Worm (Caenorhabditis elegans): ENCODE measurements around the gene hrg-7.

hrg-7 gene

DNA sequence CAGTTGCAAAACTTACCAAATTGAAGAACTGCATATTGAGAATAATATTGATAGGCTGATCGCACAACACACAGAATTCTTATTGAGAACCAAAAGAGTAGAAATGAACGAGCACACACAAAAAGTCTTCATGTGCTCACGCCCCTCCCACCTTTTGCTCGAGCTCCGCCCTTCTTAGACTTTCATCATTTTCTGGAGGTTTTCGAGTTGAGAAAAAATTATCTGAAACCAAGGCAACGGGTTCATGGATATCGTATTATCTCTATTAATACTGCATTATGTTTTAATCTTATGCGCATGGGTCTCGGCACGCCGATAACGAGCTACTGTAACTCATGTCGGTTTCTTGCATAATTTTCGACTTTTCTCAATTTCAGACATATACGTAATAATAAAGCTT lies 15.9 kb upstream of the hrg-7 start, which contains the start of gene R11D1.12:
Gene R11D1.12 (minus strand): TSS at position 101 of the 400 bp plus-strand sequence.
- TF ChIP-seq nhr-12 (tag; optimal IDR thresholded peaks at IDR 0.05) (no peak), mab-5 (tag; optimal IDR thresholded peaks at IDR 0.05) (no peak), nhr-6 (tag; optimal IDR thresholded peaks at IDR 0.05) (no peak), snpc-4 (tag; optimal IDR thresholded peaks at IDR 0.05) (no peak)

DNA sequence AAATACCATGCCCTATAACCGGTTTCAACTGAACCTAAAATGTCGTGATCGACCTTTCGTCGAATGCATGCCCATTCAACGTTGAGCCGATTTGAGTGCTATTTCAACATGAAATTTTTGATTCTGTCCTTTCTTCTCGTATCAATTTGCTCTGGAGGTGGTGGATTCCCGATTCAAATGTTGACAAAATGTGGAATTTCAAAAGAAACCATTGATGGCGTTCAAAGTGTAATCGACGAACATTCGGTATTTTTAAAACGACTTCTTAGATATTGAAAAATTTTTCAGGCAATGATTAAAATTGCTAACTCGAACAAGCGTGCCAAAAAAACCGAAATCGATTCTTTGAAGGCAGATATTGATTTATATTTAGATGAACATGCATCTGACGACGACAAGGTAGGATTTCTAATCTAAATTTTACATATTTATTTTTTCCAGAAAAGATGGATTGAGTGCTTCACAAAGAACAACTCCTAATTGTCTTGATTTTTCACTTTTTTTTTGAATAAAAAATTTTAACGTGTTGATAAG lies 14.7 kb upstream of the hrg-7 start, which contains the start of gene R11D1.13:
Gene R11D1.13 (plus strand): TSS at position 51 of the 534 bp plus-strand sequence.
- no peak for TF ChIP-seq ceh-82 (tag; optimal IDR thresholded peaks at IDR 0.05)
- TF ChIP-seq ama-1 (optimal IDR thresholded peaks at IDR 0.05), result no peak
- TF ChIP-seq nhr-25 (tag; optimal IDR thresholded peaks at IDR 0.05), result no peak
- TF ChIP-seq ceh-16 (tag; optimal IDR thresholded peaks at IDR 0.05), result no peak
- no peak for TF ChIP-seq aly-2 (tag; optimal IDR thresholded peaks at IDR 0.05)
- no peak for TF ChIP-seq lsy-2 (tag; optimal IDR thresholded peaks at IDR 0.05)
- no peak for TF ChIP-seq nhr-6 (tag; optimal IDR thresholded peaks at IDR 0.05)
- no peak for TF ChIP-seq ZK546.5 (tag; optimal IDR thresholded peaks at IDR 0.05)
- TF ChIP-seq Y55F3AM.14 (GFP tag; optimal IDR thresholded peaks at IDR 0.05), result no peak
- no peak for TF ChIP-seq elt-1 (tag; optimal IDR thresholded peaks at IDR 0.05)
- no peak for TF ChIP-seq skn-1 (tag; optimal IDR thresholded peaks at IDR 0.05)
- TF ChIP-seq mdl-1 (tag; optimal IDR thresholded peaks at IDR 0.05), result no peak
- TF ChIP-seq ztf-1 (GFP tag; conservative IDR thresholded peaks at IDR 0.05), result no peak
- no peak for TF ChIP-seq R02D3.7 (tag; optimal IDR thresholded peaks at IDR 0.05)

DNA sequence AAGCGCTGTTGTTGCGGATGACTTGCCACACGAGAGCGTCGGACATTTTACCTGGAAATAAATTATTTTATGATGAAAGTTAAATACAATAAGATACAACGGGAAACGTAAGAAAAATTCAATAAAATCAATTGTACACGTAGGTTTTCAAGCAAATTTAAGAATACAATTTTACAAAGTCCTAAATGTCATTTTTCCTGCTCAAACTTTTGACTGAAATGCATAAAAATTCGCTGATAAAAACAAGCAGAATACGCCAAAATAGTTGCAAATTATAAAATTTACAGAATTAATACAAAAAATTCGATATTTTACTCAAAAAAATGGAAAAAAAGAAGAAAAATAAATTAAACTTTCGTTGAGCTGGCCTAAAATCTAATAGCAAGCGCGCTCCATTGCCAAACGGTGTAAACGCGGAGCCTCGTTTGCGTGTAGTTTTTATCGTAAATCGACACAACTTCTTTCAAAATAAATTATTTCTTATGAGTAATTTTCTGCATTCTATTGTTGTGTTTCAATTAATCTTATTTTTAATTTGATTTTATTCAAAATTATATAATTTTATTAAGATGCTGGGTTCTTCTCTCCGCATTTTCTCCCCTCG lies 13.7 kb upstream of the hrg-7 start, which contains the start of the genes rpl-28 and mrpl-49:
Gene rpl-28 (minus strand): TSS at position 51 of the 604 bp plus-strand sequence.
Gene mrpl-49 (plus strand): TSS at position 570 of the 604 bp plus-strand sequence.
- TF ChIP-seq ztf-1 (GFP tag; conservative IDR thresholded peaks at IDR 0.05) (no peak), lin-39 (tag; optimal IDR thresholded peaks at IDR 0.05) (no peak), dmd-4 (tag; optimal IDR thresholded peaks at IDR 0.05) (no peak), nhr-129 (tag; optimal IDR thresholded peaks at IDR 0.05) (peak; percentile 89), gmeb-1 (tag; optimal IDR thresholded peaks at IDR 0.05) (peak; percentile 85), zag-1 (tag; optimal IDR thresholded peaks at IDR 0.05) (peak; percentile 36), nhr-12 (tag; optimal IDR thresholded peaks at IDR 0.05) (no peak), ztf-4 (tag; optimal IDR thresholded peaks at IDR 0.05) (peak; percentile 70), ZK546.5 (tag; optimal IDR thresholded peaks at IDR 0.05) (no peak), nhr-25 (tag; optimal IDR thresholded peaks at IDR 0.05) (no peak), ama-1 (optimal IDR thresholded peaks at IDR 0.05) (peak; percentile 50), aly-2 (tag; optimal IDR thresholded peaks at IDR 0.05) (no peak), ceh-16 (tag; optimal IDR thresholded peaks at IDR 0.05) (peak; percentile 40), fos-1 (tag; optimal IDR thresholded peaks at IDR 0.05) (peak; percentile 86), nhr-77 (tag; optimal IDR thresholded peaks at IDR 0.05) (no peak), egl-27 (tag; optimal IDR thresholded peaks at IDR 0.05) (peak; percentile 47), F13H6.1 (tag; optimal IDR thresholded peaks at IDR 0.05) (peak; percentile 72), sma-9 (GFP tag; optimal IDR thresholded peaks at IDR 0.05) (peak; percentile 85), sma-9 (tag; optimal IDR thresholded peaks at IDR 0.05) (no peak), sem-4 (tag; optimal IDR thresholded peaks at IDR 0.05) (peak; percentile 78), lin-13 (GFP tag; optimal IDR thresholded peaks at IDR 0.05) (peak; percentile 89), nhr-11 (tag; optimal IDR thresholded peaks at IDR 0.05) (no peak), blmp-1 (tag; optimal IDR thresholded peaks at IDR 0.05; ENCODE audit: insufficient read depth) (peak; percentile 74), lsy-2 (tag; optimal IDR thresholded peaks at IDR 0.05) (peak; percentile 64 to 93), mdl-1 (tag; optimal IDR thresholded peaks at IDR 0.05) (peak in 1 of 2 experiments; percentile 27), mbf-1 (tag; optimal IDR thresholded peaks at IDR 0.05) (no peak), nhr-10 (tag; optimal IDR thresholded peaks at IDR 0.05) (no peak), lin-11 (tag; optimal IDR thresholded peaks at IDR 0.05) (peak; percentile 85), C34F6.9 (tag; optimal IDR thresholded peaks at IDR 0.05) (peak; percentile 96), peb-1 (tag; optimal IDR thresholded peaks at IDR 0.05) (no peak), mab-5 (tag; optimal IDR thresholded peaks at IDR 0.05) (peak; percentile 82), ceh-82 (tag; optimal IDR thresholded peaks at IDR 0.05) (peak; percentile 2), unc-39 (tag; optimal IDR thresholded peaks at IDR 0.05) (no peak), Y55F3AM.14 (GFP tag; optimal IDR thresholded peaks at IDR 0.05) (no peak), sma-3 (GFP tag; optimal IDR thresholded peaks at IDR 0.05) (peak; percentile 80), alr-1 (tag; optimal IDR thresholded peaks at IDR 0.05) (no peak), snpc-4 (tag; optimal IDR thresholded peaks at IDR 0.05) (peak; percentile 83), unc-55 (GFP tag; optimal IDR thresholded peaks at IDR 0.05) (peak; percentile 98), crh-2 (tag; optimal IDR thresholded peaks at IDR 0.05) (peak; percentile 91), R02D3.7 (tag; optimal IDR thresholded peaks at IDR 0.05) (peak; percentile 82), elt-1 (tag; optimal IDR thresholded peaks at IDR 0.05) (no peak), skn-1 (tag; optimal IDR thresholded peaks at IDR 0.05) (peak; percentile 49), nhr-237 (tag; optimal IDR thresholded peaks at IDR 0.05) (no peak), nhr-6 (tag; optimal IDR thresholded peaks at IDR 0.05) (no peak), nhr-23 (tag; optimal IDR thresholded peaks at IDR 0.05) (no peak), ztf-11 (tag; optimal IDR thresholded peaks at IDR 0.05) (no peak), elt-3 (tag; optimal IDR thresholded peaks at IDR 0.05) (no peak)
